Fruit fly (Drosophila melanogaster): ENCODE results near the gene Hel89B.

Gene Hel89B

DNA sequence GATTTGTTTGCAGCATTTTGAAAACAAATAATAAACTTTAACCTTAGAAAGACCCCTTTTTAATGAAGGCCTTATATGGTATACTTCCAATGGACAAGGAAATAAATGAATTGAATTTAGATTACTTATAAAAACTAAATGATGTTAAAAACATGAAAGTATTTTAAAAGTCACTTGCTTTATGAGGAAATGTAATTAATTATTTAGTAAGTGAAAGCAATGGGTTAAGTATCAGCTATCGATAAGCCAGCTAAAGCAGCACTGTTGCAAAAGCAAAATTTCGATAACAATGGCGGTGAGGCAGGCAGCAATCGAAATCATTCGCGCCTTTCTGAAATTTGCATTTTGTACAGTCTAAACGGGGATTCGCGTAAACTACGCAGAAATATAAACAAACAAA is 7.9 kb upstream of the Hel89B start, which contains the start of the genes CG32856 and Rbf2 (continued):
- no peak for TF ChIP-seq CG4360 (GFP tag; IDR thresholded peaks at IDR 0.05)
- no peak; the same call in 2 of the 3 replicates for TF ChIP-seq otp (GFP tag; IDR thresholded peaks at IDR 0.05)
- peak; percentile 61 for TF ChIP-seq Elba2 (GFP tag; optimal IDR thresholded peaks at IDR 0.05)
- peak; percentile 90 for TF ChIP-seq tna (GFP tag; IDR thresholded peaks at IDR 0.05; ENCODE audit: partially characterized antibody)
- TF ChIP-seq bowl (GFP tag; IDR thresholded peaks at IDR 0.05): 0 out of 2 replicates have a peak, but pooled peaks have one; percentile 31
- peak; percentile 42 for TF ChIP-seq Blimp-1 (GFP tag; optimal IDR thresholded peaks at IDR 0.05)
- TF ChIP-seq dm (GFP tag; optimal IDR thresholded peaks at IDR 0.05): peak; percentile 71
- TF ChIP-seq CG2202 (tag; optimal IDR thresholded peaks at IDR 0.05): peak; percentile 61
- TF ChIP-seq sna (GFP tag; IDR thresholded peaks at IDR 0.05; ENCODE audit: partially characterized antibody): peak; percentile 70
- peak; percentile 91 for TF ChIP-seq CG13424 (tag; optimal IDR thresholded peaks at IDR 0.05)
- no peak for TF ChIP-seq br (optimal IDR thresholded peaks at IDR 0.05)
- TF ChIP-seq sr (GFP tag; IDR thresholded peaks at IDR 0.05): no peak
- TF ChIP-seq caup (GFP tag; optimal IDR thresholded peaks at IDR 0.05; ENCODE audit: severe bottlenecking): no peak
- TF ChIP-seq CG3163 (GFP tag; optimal IDR thresholded peaks at IDR 0.05): no peak
- TF ChIP-seq usp (GFP tag; optimal IDR thresholded peaks at IDR 0.05): no peak
- no peak for TF ChIP-seq lab (GFP tag; optimal IDR thresholded peaks at IDR 0.05)
- TF ChIP-seq CG4282 (GFP tag; optimal IDR thresholded peaks at IDR 0.05): no peak
- peak; percentile 92 for TF ChIP-seq CG30403 (GFP tag; optimal IDR thresholded peaks at IDR 0.05)
- TF ChIP-seq Fer1 (GFP tag; optimal IDR thresholded peaks at IDR 0.05): peak; percentile 16
- TF ChIP-seq CG6791 (GFP tag; IDR thresholded peaks at IDR 0.05; ENCODE audit: partially characterized antibody): peak; percentile 95
- peak; percentile 77 for TF ChIP-seq CG14014 (GFP tag; IDR thresholded peaks at IDR 0.05)
- TF ChIP-seq CG3995 (GFP tag; optimal IDR thresholded peaks at IDR 0.05): peak; percentile 87
- TF ChIP-seq NfI (GFP tag; optimal IDR thresholded peaks at IDR 0.05): peak; percentile 84
- TF ChIP-seq ERR (GFP tag; optimal IDR thresholded peaks at IDR 0.05): peak; percentile 56
- TF ChIP-seq eyg (GFP tag; optimal IDR thresholded peaks at IDR 0.05): no peak
- peak; percentile 83 for TF ChIP-seq pho (GFP tag; optimal IDR thresholded peaks at IDR 0.05)
- no peak for TF ChIP-seq bcd (GFP tag; optimal IDR thresholded peaks at IDR 0.05)
- no peak for TF ChIP-seq Deaf1 (tag; optimal IDR thresholded peaks at IDR 0.05)
- peak; percentile 65 for TF ChIP-seq CG17361 (GFP tag; IDR thresholded peaks at IDR 0.05)
- peak; percentile 57 for TF ChIP-seq org-1 (GFP tag; optimal IDR thresholded peaks at IDR 0.05)
- TF ChIP-seq pnt (GFP tag; optimal IDR thresholded peaks at IDR 0.05): peak; percentile 29
- TF ChIP-seq schlank (tag; optimal IDR thresholded peaks at IDR 0.05): peak; percentile 6
- peak; percentile 16 for TF ChIP-seq CG8944 (GFP tag; optimal IDR thresholded peaks at IDR 0.05)
- TF ChIP-seq Poxn (GFP tag; IDR thresholded peaks at IDR 0.05): no peak
- TF ChIP-seq CG17385 (GFP tag; optimal IDR thresholded peaks at IDR 0.05): peak; percentile 80
- TF ChIP-seq CG11085 (GFP tag; IDR thresholded peaks at IDR 0.05): no peak
- no peak for TF ChIP-seq zf30C (GFP tag; optimal IDR thresholded peaks at IDR 0.05)
- peak; percentile 43 for TF ChIP-seq Fer3 (tag; optimal IDR thresholded peaks at IDR 0.05)
- TF ChIP-seq cad (GFP tag; optimal IDR thresholded peaks at IDR 0.05): no peak
- TF ChIP-seq CG11247 (GFP tag; IDR thresholded peaks at IDR 0.05): no peak
- TF ChIP-seq GATAe (GFP tag; conservative IDR thresholded peaks at IDR 0.05): no peak
- peak; percentile 11 for TF ChIP-seq trh (GFP tag; optimal IDR thresholded peaks at IDR 0.05)
- peak; percentile 87 for TF ChIP-seq Ssrp (tag; optimal IDR thresholded peaks at IDR 0.05)
- peak; percentile 66 for TF ChIP-seq Dbx (GFP tag; IDR thresholded peaks at IDR 0.05)
- TF ChIP-seq CG2678 (tag; optimal IDR thresholded peaks at IDR 0.05): no peak
- TF ChIP-seq lola (GFP tag; optimal IDR thresholded peaks at IDR 0.05): peak in 1 of 3 experiments; percentile 76
- peak; percentile 65 for TF ChIP-seq Myb (GFP tag; optimal IDR thresholded peaks at IDR 0.05)
- TF ChIP-seq aop (GFP tag; IDR thresholded peaks at IDR 0.05): no peak
- peak; percentile 86 for TF ChIP-seq Chrac-16 (GFP tag; optimal IDR thresholded peaks at IDR 0.05)
- peak; percentile 61 for TF ChIP-seq CG10462 (GFP tag; optimal IDR thresholded peaks at IDR 0.05)
- TF ChIP-seq Aef1 (GFP tag; IDR thresholded peaks at IDR 0.05): no peak; the same call in 1 of the 3 replicates
- peak; percentile 41 for TF ChIP-seq CG4854 (GFP tag; optimal IDR thresholded peaks at IDR 0.05)
